Fruit fly (Drosophila melanogaster): ENCODE data around the gene pasi1.
A peak's percentile ranks its signal among the peaks of the same experiment; 100 is the strongest.

The pasi1 gene

dm6 chr3R:17795561-17796170, 791 bp downstream of the pasi1 start:
- no peak for TF ChIP-seq CG17801 (GFP tag; optimal IDR thresholded peaks at IDR 0.05; ENCODE audit: partially characterized antibody)

dm6 chr3R:17798211-17798737, 3.4 kb downstream of the pasi1 start, which contains the start of gene CG7379:
CG7379 (minus strand) TSS chr3R:17798304.
- TF ChIP-seq CG17801 (GFP tag; optimal IDR thresholded peaks at IDR 0.05; ENCODE audit: partially characterized antibody) = peak; percentile 64

dm6 chr3R:17801264-17801663, 6.4 kb downstream of the pasi1 start, which contains the start of gene CG17803:
CG17803 (minus strand) TSS chr3R:17801512.
- TF ChIP-seq CG17801 (GFP tag; optimal IDR thresholded peaks at IDR 0.05; ENCODE audit: partially characterized antibody) = no peak

dm6 chr3R:17803025-17803424, 8.2 kb downstream of the pasi1 start, which contains the start of gene CG17806:
CG17806 (minus strand) TSS chr3R:17803260.
- TF ChIP-seq CG17801 (GFP tag; optimal IDR thresholded peaks at IDR 0.05; ENCODE audit: partially characterized antibody) = peak; percentile 11

- no peak for TF ChIP-seq CG17801 (GFP tag; optimal IDR thresholded peaks at IDR 0.05; ENCODE audit: partially characterized antibody)
These were observed 10.2 kb downstream of the pasi1 start, which contains the start of gene Nnk for dm6 chr3R:17805092-17805491. Nnk (minus strand) TSS chr3R:17805249.

- peak; percentile 62 for TF ChIP-seq CG17801 (GFP tag; optimal IDR thresholded peaks at IDR 0.05; ENCODE audit: partially characterized antibody)
These were observed 12.2 kb downstream of the pasi1 start, which contains the start of gene CG17801 for dm6 chr3R:17807035-17807606. CG17801 (minus strand) TSS chr3R:17807085.

dm6 chr3R:17809014-17809413, 14.1 kb downstream of the pasi1 start, which contains the start of gene Odj:
Odj (minus strand) TSS chr3R:17809222.
- TF ChIP-seq CG17801 (GFP tag; optimal IDR thresholded peaks at IDR 0.05; ENCODE audit: partially characterized antibody) = peak; percentile 72

- peak; percentile 96 for TF ChIP-seq CG17801 (GFP tag; optimal IDR thresholded peaks at IDR 0.05; ENCODE audit: partially characterized antibody)
These were observed 16.3 kb downstream of the pasi1 start, which contains the start of the genes Alg1 and tinc for dm6 chr3R:17810951-17811706. Alg1 (minus strand) TSS chr3R:17811134. tinc (plus strand) TSS chr3R:17811541.

- no peak for TF ChIP-seq CG17801 (GFP tag; optimal IDR thresholded peaks at IDR 0.05; ENCODE audit: partially characterized antibody)
These were observed 16.8 kb downstream of the pasi1 start for dm6 chr3R:17811707-17812099.

dm6 chr3R:17812477-17812876, 17.6 kb downstream of the pasi1 start:
- TF ChIP-seq CG17801 (GFP tag; optimal IDR thresholded peaks at IDR 0.05; ENCODE audit: partially characterized antibody) = no peak

- TF ChIP-seq CG17801 (GFP tag; optimal IDR thresholded peaks at IDR 0.05; ENCODE audit: partially characterized antibody) = no peak
These were observed 19.5 kb downstream of the pasi1 start for dm6 chr3R:17814191-17814923.

- TF ChIP-seq CG17801 (GFP tag; optimal IDR thresholded peaks at IDR 0.05; ENCODE audit: partially characterized antibody) = no peak
These were observed 23.9 kb downstream of the pasi1 start for dm6 chr3R:17818803-17819202.

- no peak for TF ChIP-seq CG17801 (GFP tag; optimal IDR thresholded peaks at IDR 0.05; ENCODE audit: partially characterized antibody)
These were observed 26.9 kb downstream of the pasi1 start for dm6 chr3R:17821744-17822143.

dm6 chr3R:17825806-17826583, 31.1 kb downstream of the pasi1 start:
- no peak for TF ChIP-seq CG17801 (GFP tag; optimal IDR thresholded peaks at IDR 0.05; ENCODE audit: partially characterized antibody)

All from ovary, adult (tissue).